Worm (Caenorhabditis elegans) whole organism, L4/young adult: ENCODE results near the gene math-16.
"Not testable (repeated sequence)": the region's sequence is repeated elsewhere in the genome, so short reads cannot be mapped to it uniquely, and the experiment has no call there.

Experiments used
- W03F9.2 ChIP-seq: fragments of 150-350 bp; optimal IDR thresholded peaks from 2 replicates; lab custom pipeline; 2014; ENCODE audit warnings: missing biosample characterization, missing genetic modification characterization
- dao-5 ChIP-seq: sonication (generic microtip); optimal IDR thresholded peaks from 2 replicates; lab custom pipeline; 2016; ENCODE audit warnings: missing genotype, missing genetic modification characterization, moderate library complexity, missing compliant biosample characterization
- him-1 ChIP-seq: sonication (generic microtip); optimal IDR thresholded peaks from 2 replicates; lab custom pipeline; 2016; ENCODE audit warnings: missing genotype, missing genetic modification reagents, missing genetic modification characterization, missing compliant biosample characterization

Gene math-16

ce11 chrII:1854094-1854493, 24.5 kb downstream of the math-16 start, which contains the start of gene fbxb-95:
TSS of gene fbxb-95 (plus strand) at chrII:1854394.
- not testable (repeated sequence) for TF ChIP-seq him-1, W03F9.2, dao-5 (tag; lab: Kevin White, UChicago)

- no peak for TF ChIP-seq him-1 (tag; lab: Kevin White, UChicago)
- no peak for TF ChIP-seq W03F9.2 (tag; lab: Kevin White, UChicago)
Observed at ce11 chrII:1852503-1852902, 26.1 kb downstream of the math-16 start, which contains the start of gene C52E2.2. TSS of gene C52E2.2 (plus strand) at chrII:1852803.

DNA sequence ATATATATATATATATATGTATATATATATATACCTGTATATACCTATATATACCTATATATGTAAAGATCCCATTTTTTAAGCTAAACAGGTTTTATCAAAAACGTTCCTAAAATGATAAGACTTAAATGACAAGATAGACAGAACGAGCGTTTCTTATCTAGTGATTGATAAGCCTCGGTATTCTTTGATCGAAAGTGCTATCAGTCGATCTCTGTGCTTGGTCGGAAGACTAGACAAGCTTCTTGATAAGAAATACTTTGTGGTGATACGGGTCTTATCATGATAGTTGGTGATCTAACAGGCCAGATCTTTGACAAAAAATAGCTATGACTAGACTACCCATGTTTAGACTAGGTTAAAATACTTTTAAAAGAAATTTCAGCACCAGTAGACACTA, 26.8 kb downstream of the math-16 start:
- TF ChIP-seq him-1 (tag; lab: Kevin White, UChicago): no peak
- no peak for TF ChIP-seq dao-5 (tag; lab: Kevin White, UChicago)

ce11 chrII:1850840-1851294, 27.7 kb downstream of the math-16 start, which contains the start of gene C52E2.3:
TSS of gene C52E2.3 (plus strand) at chrII:1851244.
- no peak for TF ChIP-seq W03F9.2 (tag; lab: Kevin White, UChicago)
- no peak for TF ChIP-seq dao-5 (tag; lab: Kevin White, UChicago)
- no peak for TF ChIP-seq him-1 (tag; lab: Kevin White, UChicago)

DNA sequence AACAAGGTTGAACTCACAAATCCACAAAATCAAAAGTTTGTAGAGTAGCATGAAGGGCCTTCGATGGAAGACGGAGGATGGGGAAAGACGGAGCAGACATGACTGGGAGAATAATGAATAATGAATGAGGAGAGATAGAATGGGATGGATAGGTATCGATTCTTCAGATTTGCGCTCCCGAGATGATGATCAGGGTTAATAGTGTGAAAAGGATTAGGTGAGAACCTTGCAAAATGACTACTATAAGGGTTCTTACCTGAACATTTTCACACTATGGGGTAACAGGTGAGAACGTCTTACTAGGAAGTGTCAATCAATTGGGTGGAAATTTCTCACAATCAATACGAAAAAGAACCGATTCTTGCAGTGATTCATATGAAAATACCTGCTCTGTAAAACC, 28.3 kb downstream of the math-16 start, which contains the start of gene fbxb-96:
Gene fbxb-96, minus strand, starts transcription at position 101 of the 400 bp plus-strand sequence.
- no peak for TF ChIP-seq dao-5 (tag; lab: Kevin White, UChicago)
- no peak for TF ChIP-seq W03F9.2 (tag; lab: Kevin White, UChicago)
- TF ChIP-seq him-1 (tag; lab: Kevin White, UChicago): no peak

DNA sequence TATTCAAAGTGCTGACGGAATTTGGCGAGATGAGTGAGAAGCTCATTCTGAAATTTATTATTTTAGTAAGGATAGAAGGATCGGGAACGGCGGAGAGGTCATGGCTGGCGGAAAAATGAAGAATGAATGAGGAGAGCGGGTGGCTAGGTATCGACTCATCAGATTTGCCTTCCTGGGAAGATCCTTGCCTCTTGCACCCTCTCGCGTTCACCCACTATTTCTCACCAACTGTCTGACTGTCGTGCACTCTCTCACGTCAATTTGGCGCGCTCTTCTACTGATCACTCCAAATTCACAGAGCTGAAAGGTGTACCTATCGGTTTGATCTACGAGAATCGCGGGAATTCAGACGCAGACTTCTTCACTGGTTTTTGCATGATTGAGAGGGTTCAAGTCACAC, 30.5 kb downstream of the math-16 start, which contains the start of gene fbxb-97:
Gene fbxb-97, minus strand, starts transcription at position 53 of the 400 bp plus-strand sequence.
- no peak for TF ChIP-seq him-1 (tag; lab: Kevin White, UChicago)
- TF ChIP-seq W03F9.2 (tag; lab: Kevin White, UChicago): no peak
- no peak for TF ChIP-seq dao-5 (tag; lab: Kevin White, UChicago)

- no peak for TF ChIP-seq dao-5 (tag; lab: Kevin White, UChicago)
- no peak for TF ChIP-seq him-1 (tag; lab: Kevin White, UChicago)
- TF ChIP-seq W03F9.2 (tag; lab: Kevin White, UChicago): no peak
Observed at ce11 chrII:1844552-1844951, 34.0 kb downstream of the math-16 start.

- TF ChIP-seq W03F9.2 (tag; lab: Kevin White, UChicago) (no peak), dao-5 (tag; lab: Kevin White, UChicago) (no peak), him-1 (tag; lab: Kevin White, UChicago) (no peak)
Observed at ce11 chrII:1842894-1843293, 35.7 kb downstream of the math-16 start, which contains the start of the genes C52E2.5 and C52E2.4. TSS of gene C52E2.5 (minus strand) at chrII:1842936. TSS of gene C52E2.4 (plus strand) at chrII:1843145.

DNA sequence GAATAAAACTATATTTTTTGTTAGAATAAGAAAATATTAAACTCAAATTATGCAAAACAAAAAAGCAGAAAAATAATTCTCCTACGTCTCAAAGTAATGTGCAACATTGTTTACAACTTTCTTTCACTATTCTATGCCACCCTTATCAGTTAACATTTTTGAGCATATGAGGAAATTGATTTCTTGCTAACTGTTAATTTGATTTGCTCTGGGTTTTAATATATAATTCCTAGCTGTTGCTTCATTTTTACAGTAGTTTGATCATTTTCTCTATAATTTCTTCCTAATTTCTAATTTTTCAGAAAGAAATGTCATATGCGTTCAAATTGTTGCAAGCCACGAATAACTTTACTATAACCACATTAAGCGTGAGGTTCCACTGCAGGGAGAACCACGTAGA, 42.4 kb downstream of the math-16 start, which contains the start of gene T08E11.1:
Gene T08E11.1, plus strand, starts transcription at position 301 of the 400 bp plus-strand sequence.
- TF ChIP-seq him-1 (tag; lab: Kevin White, UChicago): no peak

DNA sequence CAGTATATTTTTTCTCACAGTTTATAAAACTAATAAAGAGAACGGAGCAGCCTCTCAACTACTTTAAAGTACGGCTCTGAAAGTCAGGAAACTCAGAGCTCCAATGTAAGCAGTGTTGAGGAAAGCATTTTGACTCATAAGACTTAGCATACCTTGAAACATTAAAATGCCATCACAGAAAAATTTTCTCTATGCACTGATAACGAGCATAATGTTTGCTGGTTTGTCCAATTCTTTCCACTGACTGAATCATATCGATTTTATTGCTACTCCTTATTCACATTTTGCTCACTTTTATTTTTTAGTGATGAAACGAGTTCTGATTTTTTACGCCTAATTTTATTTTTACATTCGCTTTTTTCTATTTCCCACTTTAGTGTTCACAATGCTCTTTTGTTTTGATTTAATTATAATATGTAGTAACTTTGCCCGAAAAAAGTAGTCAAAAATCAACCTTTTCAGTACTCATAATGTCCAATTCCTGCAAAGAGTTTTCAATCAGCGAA, 46.6 kb downstream of the math-16 start, which contains the start of gene math-39:
Gene math-39, plus strand, starts transcription at position 456 of the 506 bp plus-strand sequence.
- no peak for TF ChIP-seq W03F9.2 (tag; lab: Kevin White, UChicago)
- TF ChIP-seq him-1 (tag; lab: Kevin White, UChicago): no peak
- TF ChIP-seq dao-5 (tag; lab: Kevin White, UChicago): no peak

DNA sequence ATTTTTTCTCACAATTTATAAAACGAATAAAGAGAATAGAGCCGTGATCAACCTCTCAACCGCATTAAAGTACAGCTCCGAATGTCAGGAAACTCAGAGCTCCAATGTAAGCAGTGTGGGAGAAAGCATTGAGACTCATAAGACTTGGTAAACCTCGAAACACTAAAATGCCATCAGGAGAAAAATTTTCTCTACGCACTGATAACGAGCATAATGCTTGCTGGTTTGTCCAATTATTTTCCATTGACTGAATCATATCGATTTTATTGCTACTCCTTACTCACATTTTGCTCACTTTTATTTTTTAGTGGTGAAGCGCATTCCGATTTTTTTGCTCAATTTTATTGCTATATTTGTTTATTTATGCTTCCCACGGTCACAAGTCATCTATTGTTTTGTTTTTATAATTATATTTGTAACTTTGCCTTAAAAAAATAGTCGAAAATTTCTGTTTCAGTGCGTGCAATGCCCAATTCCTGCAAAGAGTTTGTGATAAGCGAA, 48.3 kb downstream of the math-16 start, which contains the start of gene math-40:
Gene math-40, plus strand, starts transcription at position 451 of the 501 bp plus-strand sequence.
- no peak for TF ChIP-seq dao-5 (tag; lab: Kevin White, UChicago)
